Worm (Caenorhabditis elegans) whole organism, L2 larva: Measurements from ENCODE around the gene bigr-1.

Experiments used
- F13H6.1 ChIP-seq: sonication (generic microtip); optimal IDR thresholded peaks from 2 replicates; lab custom pipeline; 2016; ENCODE audit warnings: missing genetic modification characterization, missing compliant biosample characterization
- R02D3.7 ChIP-seq: fragments of 150-350 bp; optimal IDR thresholded peaks from 2 replicates; lab custom pipeline; 2014; ENCODE audit warnings: missing biosample characterization, missing genetic modification characterization
- aly-2 ChIP-seq: fragments of 150-350 bp; optimal IDR thresholded peaks from 2 replicates; lab custom pipeline; 2014; ENCODE audit warnings: missing biosample characterization, missing genetic modification characterization
- ama-1 ChIP-seq: fragments of 150-350 bp; optimal IDR thresholded peaks from 2 replicates; lab custom pipeline; 2018; ENCODE audit warnings: inconsistent platforms
- dmd-4 ChIP-seq: sonication (generic microtip); optimal IDR thresholded peaks from 2 replicates; lab custom pipeline; 2017; ENCODE audit warnings: missing biosample characterization, missing genetic modification characterization
- fos-1 ChIP-seq: fragments of 150-350 bp; optimal IDR thresholded peaks from 2 replicates; lab custom pipeline; 2014; ENCODE audit warnings: missing biosample characterization, missing genetic modification characterization
- lin-11 ChIP-seq: fragments of 150-350 bp; sonication (generic microtip); optimal IDR thresholded peaks from 2 replicates; lab custom pipeline; 2014; ENCODE audit warnings: missing biosample characterization, missing genetic modification characterization, inconsistent platforms, mixed read lengths
- lsy-2 ChIP-seq, 2 experiments: fragments of 150-350 bp in 1 of 2; sonication (generic microtip) in 1 of 2; optimal IDR thresholded peaks; 2 replicates each; lab custom pipeline; 2014 to 2017; ENCODE audit warnings: missing biosample characterization in 2 of 2, missing genetic modification characterization in 2 of 2
- mdl-1 ChIP-seq, 2 experiments: fragments of 150-350 bp in 1 of 2; sonication (generic microtip) in 1 of 2; optimal IDR thresholded peaks; 2 replicates each; lab custom pipeline; 2017; ENCODE audit warnings: missing biosample characterization in 2 of 2, missing genetic modification characterization in 2 of 2
- nhr-129 ChIP-seq: fragments of 150-350 bp; optimal IDR thresholded peaks from 2 replicates; lab custom pipeline; 2014; ENCODE audit warnings: missing biosample characterization, missing genetic modification characterization
- nhr-21 ChIP-seq: fragments of 150-350 bp; optimal IDR thresholded peaks from 2 replicates; lab custom pipeline; 2014; ENCODE audit warnings: missing biosample characterization, missing genetic modification characterization
- nhr-25 ChIP-seq: fragments of 150-350 bp; sonication (generic microtip); optimal IDR thresholded peaks from 3 replicates; lab custom pipeline; 2014; ENCODE audit warnings: missing biosample characterization, missing genetic modification characterization
- unc-39 ChIP-seq: fragments of 150-350 bp; optimal IDR thresholded peaks from 2 replicates; lab custom pipeline; 2014; ENCODE audit warnings: missing biosample characterization, missing genetic modification characterization
- ztf-4 ChIP-seq: fragments of 150-350 bp; optimal IDR thresholded peaks from 2 replicates; lab custom pipeline; 2014; ENCODE audit warnings: missing biosample characterization, missing genetic modification characterization

DNA sequence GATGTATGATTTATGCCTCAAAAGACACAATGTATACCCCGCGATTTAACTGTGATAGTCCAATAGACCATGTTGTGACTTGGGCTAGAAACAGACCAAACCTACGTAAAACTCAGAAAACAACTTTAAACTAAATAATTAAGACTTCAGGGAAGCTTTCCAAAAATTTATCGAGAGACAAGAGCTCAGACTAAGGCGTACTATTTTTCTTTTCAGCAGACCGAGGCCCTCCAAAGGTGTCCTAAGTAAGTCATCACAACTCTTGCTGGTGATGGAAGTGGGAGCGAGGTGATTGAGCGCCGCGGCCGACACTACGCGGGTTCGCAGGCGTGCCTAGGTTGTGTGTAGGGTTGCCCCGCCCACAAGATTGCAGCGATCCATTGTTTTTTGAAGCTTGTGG is 14.4 kb upstream of the bigr-1 start:
- TF ChIP-seq F13H6.1 (tag; lab: Kevin White, UChicago) (peak; percentile 75), ztf-4 (tag; lab: Kevin White, UChicago) (peak; percentile 25), nhr-129 (tag; lab: Kevin White, UChicago) (peak; percentile 63), R02D3.7 (tag; lab: Kevin White, UChicago) (peak; percentile 22), lin-11 (peak; percentile 18), aly-2 (tag; lab: Kevin White, UChicago) (no peak), fos-1 (peak; percentile 41), dmd-4 (tag; lab: Kevin White, UChicago) (no peak), lsy-2 (tag; optimal IDR thresholded peaks at IDR 0.05; lab: Kevin White, UChicago) (peak; percentile 43 to 56), mdl-1 (tag; optimal IDR thresholded peaks at IDR 0.05; lab: Kevin White, UChicago) (peak; percentile 37 to 86), ama-1 (lab: Kevin White, UChicago) (peak; percentile 96), nhr-21 (tag; lab: Kevin White, UChicago) (peak; percentile 84), unc-39 (tag; lab: Kevin White, UChicago) (no peak), nhr-25 (tag; lab: Kevin White, UChicago) (peak; percentile 44)
